Fruit fly (Drosophila melanogaster) whole organism, embryonic: ENCODE data around the gene CG31792.
A peak's percentile ranks its signal among the peaks of the same experiment; 100 is the strongest.

Experiments
- CG12659 ChIP-seq: fragments of 200-800 bp; sonication (Bioruptor generic); optimal IDR thresholded peaks from 3 replicates; lab custom pipeline; 2017; ENCODE audit warnings: mild to moderate bottlenecking, missing biosample characterization, missing genetic modification reagents, missing genetic modification characterization
- CG12744 ChIP-seq: fragments of 200-800 bp; sonication (Bioruptor generic); optimal IDR thresholded peaks from 2 replicates; lab custom pipeline; 2016; ENCODE audit warnings: missing biosample characterization, missing genetic modification characterization
- CG12769 ChIP-seq: fragments of 200-800 bp; sonication (Bioruptor generic); optimal IDR thresholded peaks from 2 replicates; lab custom pipeline; 2019; ENCODE audit warnings: missing biosample characterization, mild to moderate bottlenecking, missing genetic modification characterization, moderate library complexity
- CG1647 ChIP-seq: fragments of 200-800 bp; sonication (Bioruptor generic); optimal IDR thresholded peaks from 3 replicates; lab custom pipeline; 2016; ENCODE audit warnings: missing biosample characterization, missing genetic modification characterization
- CG16813 ChIP-seq: fragments of 200-800 bp; sonication (Bioruptor generic); IDR thresholded peaks from 3 replicates; pipeline ENCODE4 v1.3.6; 2022; ENCODE audit warnings: missing biosample characterization, missing genetic modification characterization; ENCODE audit not compliant: partially characterized antibody
- CG17802 ChIP-seq: fragments of 200-800 bp; sonication (Bioruptor generic); optimal IDR thresholded peaks from 2 replicates; lab custom pipeline; 2018; ENCODE audit warnings: missing biosample characterization, mild to moderate bottlenecking, missing genetic modification characterization, moderate library complexity
- CG2116 ChIP-seq: fragments of 200-800 bp; sonication (Bioruptor generic); optimal IDR thresholded peaks from 3 replicates; lab custom pipeline; 2018; ENCODE audit warnings: missing biosample characterization, mild to moderate bottlenecking, missing genetic modification characterization
- CG31365 ChIP-seq: fragments of 200-800 bp; sonication (Bioruptor generic); optimal IDR thresholded peaks from 2 replicates; lab custom pipeline; 2018; ENCODE audit warnings: missing biosample characterization, mild to moderate bottlenecking, missing genetic modification characterization
- CG4282 ChIP-seq: fragments of 200-800 bp; sonication (Bioruptor generic); optimal IDR thresholded peaks from 2 replicates; lab custom pipeline; 2016; ENCODE audit warnings: missing biosample characterization, missing genetic modification characterization
- CG6689 ChIP-seq: fragments of 200-800 bp; sonication (Bioruptor generic); IDR thresholded peaks from 2 replicates; pipeline ENCODE4 v1.3.6; 2022; ENCODE audit warnings: missing biosample characterization, missing genetic modification characterization
- CG8089 ChIP-seq: fragments of 200-800 bp; sonication (Bioruptor generic); optimal IDR thresholded peaks from 3 replicates; lab custom pipeline; 2016; ENCODE audit warnings: missing biosample characterization, missing genetic modification characterization
- CG9437 ChIP-seq: fragments of 200-800 bp; sonication (Bioruptor generic); optimal IDR thresholded peaks from 2 replicates; lab custom pipeline; 2018; ENCODE audit warnings: missing biosample characterization, mild to moderate bottlenecking, missing genetic modification characterization
- Camta ChIP-seq: fragments of 200-800 bp; sonication (Bioruptor generic); optimal IDR thresholded peaks from 2 replicates; lab custom pipeline; 2016; ENCODE audit warnings: missing biosample characterization, missing genetic modification characterization
- CkIIα-i1 ChIP-seq: fragments of 200-800 bp; sonication (Bioruptor generic); IDR thresholded peaks from 2 replicates; pipeline ENCODE4 v1.3.6; 2022; ENCODE audit warnings: missing biosample characterization, missing genetic modification characterization
- CoRest ChIP-seq: fragments of 200-800 bp; sonication (Bioruptor generic); optimal IDR thresholded peaks from 3 replicates; lab custom pipeline; 2018; ENCODE audit warnings: missing biosample characterization, mild to moderate bottlenecking, missing genetic modification characterization, moderate library complexity
- HHEX ChIP-seq: fragments of 200-800 bp; sonication (Bioruptor generic); optimal IDR thresholded peaks from 3 replicates; lab custom pipeline; 2017; ENCODE audit warnings: missing biosample characterization, mild to moderate bottlenecking, missing genetic modification characterization, missing genetic modification reagents
- HLH4C ChIP-seq: fragments of 200-800 bp; sonication (Bioruptor generic); IDR thresholded peaks from 3 replicates; pipeline ENCODE4 v1.3.6; 2022; ENCODE audit warnings: missing biosample characterization, missing genetic modification characterization; ENCODE audit not compliant: partially characterized antibody
- Hr3 ChIP-seq: fragments of 200-800 bp; sonication (Bioruptor generic); optimal IDR thresholded peaks from 3 replicates; lab custom pipeline; 2016; ENCODE audit warnings: missing biosample characterization, missing genetic modification characterization
- Hr78 ChIP-seq, 2 experiments: fragments of 200-800 bp in 1 of 2; fragments of >200 bp in 1 of 2; sonication (Bioruptor generic) in 1 of 2; optimal IDR thresholded peaks; 2 replicates each; lab custom pipeline; 2017 to 2019; ENCODE audit warnings: missing biosample characterization in 2 of 2, missing genetic modification characterization in 2 of 2, mild to moderate bottlenecking in 1 of 2, moderate library complexity in 1 of 2
- Jarid2 ChIP-seq: fragments of 200-800 bp; sonication (Bioruptor generic); optimal IDR thresholded peaks from 3 replicates; lab custom pipeline; 2017; ENCODE audit warnings: mild to moderate bottlenecking, missing biosample characterization, missing genetic modification reagents, missing genetic modification characterization
- MESR4 ChIP-seq: fragments of 200-800 bp; sonication (Bioruptor generic); optimal IDR thresholded peaks from 2 replicates; lab custom pipeline; 2018; ENCODE audit warnings: missing biosample characterization, mild to moderate bottlenecking, missing genetic modification characterization, moderate library complexity
- Max ChIP-seq: fragments of 200-800 bp; sonication (Bioruptor generic); optimal IDR thresholded peaks from 2 replicates; lab custom pipeline; 2016; ENCODE audit warnings: missing biosample characterization, mild to moderate bottlenecking, missing genetic modification characterization
- NC2β ChIP-seq: fragments of 200-800 bp; sonication (Bioruptor generic); optimal IDR thresholded peaks from 2 replicates; lab custom pipeline; 2016; ENCODE audit warnings: missing biosample characterization, missing genetic modification characterization
- Sox102F ChIP-seq: fragments of 200-800 bp; sonication (Bioruptor generic); optimal IDR thresholded peaks from 2 replicates; lab custom pipeline; 2018; ENCODE audit warnings: missing biosample characterization, mild to moderate bottlenecking, missing genetic modification characterization, moderate library complexity
- Sry-δ ChIP-seq: fragments of 200-800 bp; sonication (Bioruptor generic); optimal IDR thresholded peaks from 2 replicates; lab custom pipeline; 2016; ENCODE audit warnings: missing biosample characterization, missing genetic modification characterization
- YL-1 ChIP-seq: fragments of 200-800 bp; sonication (Bioruptor generic); optimal IDR thresholded peaks from 3 replicates; lab custom pipeline; 2017; ENCODE audit warnings: missing biosample characterization, mild to moderate bottlenecking, missing genetic modification characterization
- ab ChIP-seq: fragments of 200-800 bp; sonication (Bioruptor generic); optimal IDR thresholded peaks from 2 replicates; lab custom pipeline; 2016; ENCODE audit warnings: missing biosample characterization, missing genetic modification characterization
- ap ChIP-seq: fragments of 200-800 bp; sonication (Bioruptor generic); IDR thresholded peaks from 2 replicates; pipeline ENCODE4 v1.3.6; 2022; ENCODE audit warnings: missing biosample characterization, missing genetic modification characterization
- bab2 ChIP-seq: fragments of 200-800 bp; sonication (Bioruptor generic); optimal IDR thresholded peaks from 2 replicates; lab custom pipeline; 2016; ENCODE audit warnings: missing biosample characterization, missing genetic modification characterization
- btn ChIP-seq: fragments of 200-800 bp; sonication (Bioruptor generic); optimal IDR thresholded peaks from 2 replicates; lab custom pipeline; 2016; ENCODE audit warnings: missing biosample characterization, missing genetic modification characterization
- caup ChIP-seq: fragments of 200-800 bp; sonication (Bioruptor generic); optimal IDR thresholded peaks from 3 replicates; lab custom pipeline; 2017; ENCODE audit warnings: missing biosample characterization, mild to moderate bottlenecking, missing genetic modification characterization, moderate library complexity; ENCODE audit not compliant: severe bottlenecking
- crp ChIP-seq, 2 experiments: fragments of 200-800 bp; sonication (Bioruptor generic); optimal IDR thresholded peaks; 2 replicates in 1 of 2; 3 replicates in 1 of 2; lab custom pipeline; 2017; ENCODE audit warnings: missing biosample characterization in 2 of 2, missing genetic modification characterization in 2 of 2, mild to moderate bottlenecking in 1 of 2, moderate library complexity in 1 of 2
- dm ChIP-seq: fragments of 200-800 bp; sonication (Bioruptor generic); optimal IDR thresholded peaks from 3 replicates; lab custom pipeline; 2016; ENCODE audit warnings: missing biosample characterization, missing genetic modification characterization
- dpn ChIP-seq, 2 experiments: fragments of 200-800 bp; sonication (Bioruptor generic); optimal IDR thresholded peaks; 3 replicates each; lab custom pipeline; 2016; ENCODE audit warnings: missing biosample characterization in 2 of 2, missing genetic modification characterization in 2 of 2
- gcm2 ChIP-seq: fragments of 200-800 bp; sonication (Bioruptor generic); optimal IDR thresholded peaks from 2 replicates; lab custom pipeline; 2016; ENCODE audit warnings: missing biosample characterization, missing genetic modification characterization
- gsb-n ChIP-seq: fragments of 200-800 bp; sonication (Bioruptor generic); optimal IDR thresholded peaks from 3 replicates; lab custom pipeline; 2018; ENCODE audit warnings: missing biosample characterization, mild to moderate bottlenecking, missing genetic modification characterization
- hb ChIP-seq: fragments of 200-800 bp; sonication (Bioruptor generic); IDR thresholded peaks from 3 replicates; pipeline ENCODE4 v1.3.6; 2022; ENCODE audit warnings: missing biosample characterization, missing genetic modification characterization; ENCODE audit not compliant: partially characterized antibody
- oc ChIP-seq: fragments of 200-800 bp; sonication (Bioruptor generic); optimal IDR thresholded peaks from 2 replicates; lab custom pipeline; 2018; ENCODE audit warnings: missing biosample characterization, mild to moderate bottlenecking, missing genetic modification characterization, moderate library complexity
- pb ChIP-seq: fragments of 200-800 bp; sonication (Bioruptor generic); optimal IDR thresholded peaks from 3 replicates; lab custom pipeline; 2016; ENCODE audit warnings: missing biosample characterization, missing genetic modification characterization
- pfk ChIP-seq: fragments of 200-800 bp; sonication (Bioruptor generic); optimal IDR thresholded peaks from 2 replicates; lab custom pipeline; 2018; ENCODE audit warnings: missing biosample characterization, mild to moderate bottlenecking, missing genetic modification characterization, moderate library complexity
- pita ChIP-seq: fragments of 200-800 bp; sonication (Bioruptor generic); optimal IDR thresholded peaks from 2 replicates; lab custom pipeline; 2017; ENCODE audit warnings: missing biosample characterization, mild to moderate bottlenecking, missing genetic modification characterization
- pnt ChIP-seq: fragments of 200-800 bp; sonication (Bioruptor generic); optimal IDR thresholded peaks from 3 replicates; lab custom pipeline; 2016; ENCODE audit warnings: missing biosample characterization, missing genetic modification characterization
- prd ChIP-seq, 3 experiments: fragments of >200 bp in 2 of 3; fragments of 200-800 bp in 1 of 3; sonication (Bioruptor generic) in 1 of 3; optimal IDR thresholded peaks in 2 of 3; IDR thresholded peaks in 1 of 3; 2 replicates in 2 of 3; 3 replicates in 1 of 3; pipeline versions ENCODE4 v1.3.6 to Lab custom; 2017 to 2022; ENCODE audit warnings: missing biosample characterization in 1 of 3, missing genetic modification characterization in 1 of 3
- sim ChIP-seq: fragments of 200-800 bp; sonication (Bioruptor generic); IDR thresholded peaks from 2 replicates; pipeline ENCODE4 v1.3.6; 2022; ENCODE audit warnings: missing biosample characterization, missing genetic modification characterization
- sima ChIP-seq: fragments of 200-800 bp; sonication (Bioruptor generic); optimal IDR thresholded peaks from 2 replicates; lab custom pipeline; 2016; ENCODE audit warnings: missing biosample characterization, missing genetic modification characterization
- tll ChIP-seq, 2 experiments: fragments of 200-800 bp in 1 of 2; fragments of >200 bp in 1 of 2; sonication (Bioruptor generic) in 1 of 2; optimal IDR thresholded peaks; 2 replicates each; lab custom pipeline; 2017 to 2019; ENCODE audit warnings: missing biosample characterization in 2 of 2, missing genetic modification characterization in 2 of 2, mild to moderate bottlenecking in 1 of 2, moderate library complexity in 1 of 2
- unc-4 ChIP-seq: fragments of 200-800 bp; sonication (Bioruptor generic); IDR thresholded peaks from 2 replicates; pipeline ENCODE4 v1.3.6; 2022; ENCODE audit warnings: missing biosample characterization, missing genetic modification characterization; ENCODE audit not compliant: partially characterized antibody

The CG31792 gene

DNA sequence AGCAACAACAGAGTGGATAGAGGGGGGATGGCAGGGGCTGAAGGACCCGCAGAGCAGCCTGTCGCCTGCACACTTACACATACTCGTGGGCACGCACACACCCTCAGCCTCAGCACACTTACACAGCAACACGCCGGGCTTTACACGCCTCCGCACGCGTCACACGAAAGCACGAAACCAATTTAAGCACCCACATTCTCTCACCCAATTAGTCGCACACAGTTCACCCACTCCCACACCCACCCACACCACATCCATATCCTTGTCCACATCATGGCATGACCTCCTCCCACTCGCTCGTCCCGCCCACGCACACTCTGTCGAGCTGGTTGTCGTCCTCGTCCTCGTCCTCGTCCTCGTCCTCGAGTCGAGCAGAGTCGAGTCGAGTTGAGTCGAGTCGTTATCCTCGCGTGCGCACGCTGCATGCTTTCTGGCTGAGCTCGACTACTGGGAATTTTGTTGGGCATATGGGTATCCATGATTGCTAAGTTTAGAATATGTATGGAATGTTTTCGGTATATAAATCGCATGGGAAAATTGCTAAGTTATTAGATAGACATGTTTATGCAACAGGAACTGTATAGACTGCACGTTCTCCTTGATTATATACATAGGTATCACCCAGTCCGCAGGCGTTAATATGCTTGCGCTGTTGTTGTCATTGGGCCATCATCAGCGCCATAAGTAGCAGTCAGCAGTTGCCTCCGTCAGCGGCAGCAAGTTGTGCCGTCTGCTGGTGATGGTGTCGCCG is 14.8 kb downstream of the CG31792 start (continued):
- TF ChIP-seq dm (GFP tag; lab: Kevin White, UChicago): peak; percentile 54
- no peak for TF ChIP-seq HLH4C (GFP tag; lab: Robert Waterston, UW)
- peak; percentile 95 for TF ChIP-seq CG12769 (tag; lab: Kevin White, UChicago)
- TF ChIP-seq prd (optimal IDR thresholded peaks at IDR 0.05; lab: Kevin White, UChicago): no peak
- peak; percentile 92 for TF ChIP-seq prd (GFP tag; IDR thresholded peaks at IDR 0.05; lab: Robert Waterston, UW)
- TF ChIP-seq ab (GFP tag; lab: Kevin White, UChicago): no peak
- peak; percentile 66 for TF ChIP-seq CG1647
- peak; percentile 84 for TF ChIP-seq CoRest (tag; lab: Kevin White, UChicago)
- TF ChIP-seq hb (GFP tag; lab: Robert Waterston, UW): no peak
- TF ChIP-seq oc (tag; lab: Kevin White, UChicago): peak; percentile 57
- TF ChIP-seq sim (GFP tag; lab: Robert Waterston, UW): peak; percentile 58; the same call in 1 of the 2 replicates
- TF ChIP-seq Hr3 (GFP tag; lab: Kevin White, UChicago): peak; percentile 77
- peak; percentile 81 for TF ChIP-seq Sox102F (GFP tag; lab: Kevin White, UChicago)
- TF ChIP-seq CG31365 (tag; lab: Kevin White, UChicago): peak; percentile 50
- TF ChIP-seq pfk (GFP tag; lab: Kevin White, UChicago): no peak
- peak; percentile 77 for TF ChIP-seq pb (GFP tag; lab: Kevin White, UChicago)
- peak; percentile 67 for TF ChIP-seq Camta (GFP tag; lab: Kevin White, UChicago)
- peak; percentile 49 for TF ChIP-seq CG12744 (GFP tag; lab: Kevin White, UChicago)
- TF ChIP-seq ap: peak; percentile 72
- TF ChIP-seq CG2116 (GFP tag; lab: Kevin White, UChicago): peak; percentile 22
- TF ChIP-seq CG4282 (GFP tag; lab: Kevin White, UChicago): no peak
- TF ChIP-seq CG9437 (GFP tag; lab: Kevin White, UChicago): peak; percentile 65
- peak; percentile 15 for TF ChIP-seq btn (GFP tag; lab: Kevin White, UChicago)
- peak; percentile 56 for TF ChIP-seq NC2β (GFP tag; lab: Kevin White, UChicago)
- no peak for TF ChIP-seq unc-4 (GFP tag; lab: Robert Waterston, UW)
- peak; percentile 28 for TF ChIP-seq Jarid2 (GFP tag; lab: Kevin White, UChicago)
- TF ChIP-seq bab2: peak; percentile 86
- peak in 1 of 2 experiments; percentile 24 for TF ChIP-seq crp (GFP tag; optimal IDR thresholded peaks at IDR 0.05; lab: Kevin White, UChicago)
- no peak for TF ChIP-seq CG16813 (GFP tag; lab: Robert Waterston, UW)
- TF ChIP-seq CG8089 (GFP tag; lab: Kevin White, UChicago): peak; percentile 49
- TF ChIP-seq Hr78 (GFP tag; optimal IDR thresholded peaks at IDR 0.05; lab: Kevin White, UChicago): no peak
- TF ChIP-seq pnt: peak; percentile 85
- peak; percentile 58 for TF ChIP-seq gsb-n
- TF ChIP-seq CG17802 (tag; lab: Kevin White, UChicago): peak; percentile 27
- peak; percentile 81 for TF ChIP-seq dpn (GFP tag; optimal IDR thresholded peaks at IDR 0.05; lab: Kevin White, UChicago)
- no peak for TF ChIP-seq sima (GFP tag; lab: Kevin White, UChicago)
- peak; percentile 85 for TF ChIP-seq CG6689 (GFP tag; lab: Robert Waterston, UW)
- no peak for TF ChIP-seq MESR4 (GFP tag; lab: Kevin White, UChicago)
- peak; percentile 82 for TF ChIP-seq caup (GFP tag; lab: Kevin White, UChicago)
- TF ChIP-seq pita (GFP tag; lab: Kevin White, UChicago): no peak
- TF ChIP-seq YL-1 (GFP tag; lab: Kevin White, UChicago): no peak
- TF ChIP-seq Max (GFP tag; lab: Kevin White, UChicago): peak; percentile 55
- peak; percentile 83 for TF ChIP-seq CG12659 (GFP tag; lab: Kevin White, UChicago)
- peak; percentile 8 for TF ChIP-seq gcm2 (GFP tag; lab: Kevin White, UChicago)
- no peak for TF ChIP-seq tll (GFP tag; optimal IDR thresholded peaks at IDR 0.05; lab: Kevin White, UChicago)
- TF ChIP-seq HHEX: peak; percentile 81
- TF ChIP-seq Sry-δ (GFP tag; lab: Kevin White, UChicago): peak; percentile 32
- no peak for TF ChIP-seq CkIIα-i1
